Worm (Caenorhabditis elegans): ENCODE results near the gene B0432.9.

DNA sequence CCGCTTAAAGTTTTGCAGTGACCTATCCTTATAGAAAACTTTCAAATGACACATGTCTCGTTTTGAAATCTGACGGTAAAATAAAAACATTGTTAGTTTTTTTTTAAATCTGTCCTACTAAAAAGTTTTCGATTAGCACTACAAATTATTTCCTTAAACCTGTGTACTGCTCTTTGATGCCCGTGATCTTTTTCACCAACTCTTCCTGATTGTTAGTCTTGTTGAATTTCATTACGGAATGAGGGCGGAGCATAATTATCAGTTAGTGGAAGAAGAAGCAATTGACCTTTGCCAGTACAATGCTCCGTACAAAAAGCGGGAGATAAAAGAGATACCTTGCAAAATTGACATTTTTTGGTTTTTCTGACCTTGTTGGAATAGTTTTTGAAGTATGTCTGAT is 23.7 kb upstream of the B0432.9 start, which contains the start of gene K01A2.4:
- TF ChIP-seq ceh-28 (tag; optimal IDR thresholded peaks at IDR 0.05), result no peak
- TF ChIP-seq ztf-4 (tag; optimal IDR thresholded peaks at IDR 0.05), result no peak
- TF ChIP-seq unc-62 (GFP tag; optimal IDR thresholded peaks at IDR 0.05), result no peak
- TF ChIP-seq lin-39 (tag; optimal IDR thresholded peaks at IDR 0.05), result no peak
- no peak for TF ChIP-seq pqm-1 (tag; optimal IDR thresholded peaks at IDR 0.05)
- TF ChIP-seq elt-3 (tag; optimal IDR thresholded peaks at IDR 0.05), result no peak
- TF ChIP-seq egl-27 (tag; optimal IDR thresholded peaks at IDR 0.05), result no peak
- no peak for TF ChIP-seq ztf-11 (tag; optimal IDR thresholded peaks at IDR 0.05)
- TF ChIP-seq nhr-11 (tag; optimal IDR thresholded peaks at IDR 0.05), result no peak
- no peak for TF ChIP-seq eor-1 (tag; optimal IDR thresholded peaks at IDR 0.05)
- TF ChIP-seq hmg-11 (tag; optimal IDR thresholded peaks at IDR 0.05), result no peak
- TF ChIP-seq tbx-2 (tag; optimal IDR thresholded peaks at IDR 0.05), result no peak
